Fruit fly (Drosophila melanogaster) whole organism, prepupa: ENCODE results near the gene Gr93d.

ENCODE experiments used
- Blimp-1 ChIP-seq: fragments of 200-800 bp; sonication (Bioruptor generic); optimal IDR thresholded peaks from 3 replicates; lab custom pipeline; 2017; ENCODE audit warnings: missing biosample characterization, missing genetic modification characterization, mild to moderate bottlenecking, moderate library complexity, missing genetic modification reagents
- CG10631 ChIP-seq: fragments of 200-800 bp; sonication (Bioruptor generic); optimal IDR thresholded peaks from 2 replicates; lab custom pipeline; 2016; ENCODE audit warnings: missing biosample characterization, missing genetic modification characterization
- CG11294 ChIP-seq: fragments of 200-800 bp; sonication (Bioruptor generic); IDR thresholded peaks from 2 replicates; pipeline ENCODE4 v1.3.6; 2022; ENCODE audit warnings: missing biosample characterization, missing genetic modification characterization
- CG11762 ChIP-seq: fragments of 200-800 bp; sonication (Bioruptor generic); optimal IDR thresholded peaks from 3 replicates; lab custom pipeline; 2016; ENCODE audit warnings: missing biosample characterization, missing genetic modification characterization; ENCODE audit not compliant: insufficient read depth
- CG11902 ChIP-seq: fragments of 200-800 bp; sonication (Bioruptor generic); optimal IDR thresholded peaks from 3 replicates; lab custom pipeline; 2016; ENCODE audit warnings: missing biosample characterization, missing genetic modification characterization
- CG15336 ChIP-seq: fragments of 200-800 bp; sonication (Bioruptor generic); IDR thresholded peaks from 2 replicates; pipeline ENCODE4 v1.3.6; 2022; ENCODE audit warnings: missing biosample characterization, missing genetic modification characterization
- CG1621 ChIP-seq: fragments of 200-800 bp; sonication (Bioruptor generic); optimal IDR thresholded peaks from 3 replicates; lab custom pipeline; 2018; ENCODE audit warnings: missing biosample characterization, mild to moderate bottlenecking, missing genetic modification characterization
- CG16779 ChIP-seq: fragments of 200-800 bp; sonication (Bioruptor generic); optimal IDR thresholded peaks from 3 replicates; lab custom pipeline; 2017; ENCODE audit warnings: missing biosample characterization, mild to moderate bottlenecking, missing genetic modification characterization
- CG3032 ChIP-seq: fragments of 200-800 bp; optimal IDR thresholded peaks from 2 replicates; lab custom pipeline; 2019; ENCODE audit warnings: missing biosample characterization, mild to moderate bottlenecking, missing genetic modification characterization, moderate library complexity
- CG31627 ChIP-seq: fragments of 200-800 bp; sonication (Bioruptor generic); optimal IDR thresholded peaks from 3 replicates; lab custom pipeline; 2016; ENCODE audit warnings: missing biosample characterization, missing genetic modification characterization
- CG32006 ChIP-seq: fragments of 200-800 bp; sonication (Bioruptor generic); optimal IDR thresholded peaks from 3 replicates; lab custom pipeline; 2017; ENCODE audit warnings: missing biosample characterization, mild to moderate bottlenecking, missing genetic modification characterization
- CG34406 ChIP-seq: fragments of 200-800 bp; sonication (Bioruptor generic); optimal IDR thresholded peaks from 3 replicates; lab custom pipeline; 2016; ENCODE audit warnings: missing biosample characterization, missing genetic modification characterization
- CG3919 ChIP-seq: fragments of 200-800 bp; sonication (Bioruptor generic); optimal IDR thresholded peaks from 3 replicates; lab custom pipeline; 2016; ENCODE audit warnings: missing biosample characterization, missing genetic modification characterization
- CG4318 ChIP-seq: fragments of 200-800 bp; sonication (Bioruptor generic); optimal IDR thresholded peaks from 3 replicates; lab custom pipeline; 2017; ENCODE audit warnings: missing biosample characterization, mild to moderate bottlenecking, missing genetic modification characterization
- CG6163 ChIP-seq: fragments of 200-800 bp; sonication (Bioruptor generic); IDR thresholded peaks from 3 replicates; pipeline ENCODE4 v1.3.6; 2022; ENCODE audit warnings: missing biosample characterization, missing genetic modification characterization
- CG6276 ChIP-seq: fragments of 200-800 bp; sonication (Bioruptor generic); optimal IDR thresholded peaks from 2 replicates; lab custom pipeline; 2017; ENCODE audit warnings: missing biosample characterization, mild to moderate bottlenecking, missing genetic modification characterization
- CG6792 ChIP-seq: fragments of 200-800 bp; sonication (Bioruptor generic); optimal IDR thresholded peaks from 3 replicates; lab custom pipeline; 2016; ENCODE audit warnings: missing biosample characterization, missing genetic modification characterization
- CG6808 ChIP-seq: fragments of 200-800 bp; sonication (Bioruptor generic); optimal IDR thresholded peaks from 3 replicates; lab custom pipeline; 2017; ENCODE audit warnings: missing biosample characterization, missing genetic modification characterization, mild to moderate bottlenecking, moderate library complexity, missing genetic modification reagents
- CG6854 ChIP-seq: fragments of 200-800 bp; sonication (Bioruptor generic); optimal IDR thresholded peaks from 2 replicates; lab custom pipeline; 2017; ENCODE audit warnings: missing biosample characterization, mild to moderate bottlenecking, missing genetic modification characterization
- CG7368 ChIP-seq: fragments of 200-800 bp; sonication (Bioruptor generic); optimal IDR thresholded peaks from 3 replicates; lab custom pipeline; 2016; ENCODE audit warnings: missing biosample characterization, missing genetic modification characterization
- CG8319 ChIP-seq: fragments of 200-800 bp; sonication (Bioruptor generic); optimal IDR thresholded peaks from 3 replicates; lab custom pipeline; 2016; ENCODE audit warnings: missing biosample characterization, missing genetic modification characterization
- CG9139 ChIP-seq: fragments of 200-800 bp; sonication (Bioruptor generic); optimal IDR thresholded peaks from 3 replicates; lab custom pipeline; 2017; ENCODE audit warnings: missing biosample characterization, mild to moderate bottlenecking, missing genetic modification characterization
- Eip75B ChIP-seq: fragments of 200-800 bp; sonication (Bioruptor generic); optimal IDR thresholded peaks from 3 replicates; lab custom pipeline; 2016; ENCODE audit warnings: missing biosample characterization, missing genetic modification characterization
- Eip78C ChIP-seq: fragments of 200-800 bp; sonication (Bioruptor generic); peaks from one replicate; lab custom pipeline; 2016; ENCODE audit warnings: missing biosample characterization, missing genetic modification characterization
- Eip93F ChIP-seq: fragments of 200-800 bp; sonication (Bioruptor generic); optimal IDR thresholded peaks from 2 replicates; lab custom pipeline; 2016; ENCODE audit warnings: missing biosample characterization, mild to moderate bottlenecking, missing genetic modification characterization
- Ets21C ChIP-seq: fragments of 200-800 bp; sonication (Bioruptor generic); optimal IDR thresholded peaks from 3 replicates; lab custom pipeline; 2016; ENCODE audit warnings: missing biosample characterization, missing genetic modification characterization
- Ets96B ChIP-seq: fragments of 200-800 bp; optimal IDR thresholded peaks from 2 replicates; lab custom pipeline; 2019; ENCODE audit warnings: missing biosample characterization, mild to moderate bottlenecking, missing genetic modification characterization, moderate library complexity
- Gug ChIP-seq: fragments of 200-800 bp; sonication (Bioruptor generic); IDR thresholded peaks from 2 replicates; pipeline ENCODE4 v1.3.6; 2022; ENCODE audit warnings: missing biosample characterization, missing genetic modification characterization
- Hr38 ChIP-seq: sonication (Bioruptor generic); optimal IDR thresholded peaks from 2 replicates; lab custom pipeline; 2016; ENCODE audit warnings: missing biosample characterization, missing genetic modification characterization
- Hr39 ChIP-seq: fragments of 200-800 bp; sonication (Bioruptor generic); optimal IDR thresholded peaks from 2 replicates; lab custom pipeline; 2016; ENCODE audit warnings: missing biosample characterization, missing genetic modification characterization
- Hr4 ChIP-seq: fragments of 200-800 bp; sonication (Bioruptor generic); optimal IDR thresholded peaks from 3 replicates; lab custom pipeline; 2016; ENCODE audit warnings: missing biosample characterization, missing genetic modification characterization
- Lpt ChIP-seq: fragments of 200-800 bp; sonication (Bioruptor generic); optimal IDR thresholded peaks from 3 replicates; lab custom pipeline; 2016; ENCODE audit warnings: missing biosample characterization, missing genetic modification characterization
- OdsH ChIP-seq: fragments of 200-800 bp; sonication (Bioruptor generic); optimal IDR thresholded peaks from 3 replicates; lab custom pipeline; 2016; ENCODE audit warnings: missing biosample characterization, missing genetic modification characterization
- Smox ChIP-seq: fragments of 200-800 bp; sonication (Bioruptor generic); optimal IDR thresholded peaks from 3 replicates; lab custom pipeline; 2016; ENCODE audit warnings: missing biosample characterization, missing genetic modification characterization
- Sox102F ChIP-seq: fragments of 200-800 bp; sonication (Bioruptor generic); optimal IDR thresholded peaks from 2 replicates; lab custom pipeline; 2016; ENCODE audit warnings: missing biosample characterization, mild to moderate bottlenecking, missing genetic modification characterization
- achi ChIP-seq: fragments of 200-800 bp; sonication (Bioruptor generic); optimal IDR thresholded peaks from 3 replicates; lab custom pipeline; 2016; ENCODE audit warnings: missing biosample characterization, missing genetic modification characterization
- acj6 ChIP-seq: fragments of 200-800 bp; sonication (Bioruptor generic); optimal IDR thresholded peaks from 3 replicates; lab custom pipeline; 2016; ENCODE audit warnings: missing biosample characterization, missing genetic modification characterization
- cyc ChIP-seq: fragments of 200-800 bp; sonication (Bioruptor generic); optimal IDR thresholded peaks from 3 replicates; lab custom pipeline; 2016; ENCODE audit warnings: missing biosample characterization, missing genetic modification characterization
- dac ChIP-seq: fragments of 200-800 bp; sonication (Bioruptor generic); optimal IDR thresholded peaks from 2 replicates; lab custom pipeline; 2017; ENCODE audit warnings: missing biosample characterization, mild to moderate bottlenecking, missing genetic modification characterization
- eg ChIP-seq: fragments of 200-800 bp; sonication (Bioruptor generic); IDR thresholded peaks from 3 replicates; pipeline ENCODE4 v1.3.6; 2022; ENCODE audit warnings: missing biosample characterization, missing genetic modification characterization
- esn ChIP-seq: fragments of 200-800 bp; sonication (Bioruptor generic); optimal IDR thresholded peaks from 2 replicates; lab custom pipeline; 2016; ENCODE audit warnings: missing biosample characterization, mild to moderate bottlenecking, missing genetic modification characterization, moderate library complexity
- fd59A ChIP-seq: fragments of 200-800 bp; sonication (Bioruptor generic); optimal IDR thresholded peaks from 2 replicates; lab custom pipeline; 2017; ENCODE audit warnings: missing biosample characterization, mild to moderate bottlenecking, missing genetic modification characterization, missing genetic modification reagents
- fd85E ChIP-seq: fragments of 200-800 bp; sonication (Bioruptor generic); optimal IDR thresholded peaks from 3 replicates; lab custom pipeline; 2016; ENCODE audit warnings: missing biosample characterization, missing genetic modification characterization
- fkh ChIP-seq: fragments of 200-800 bp; sonication (Bioruptor generic); optimal IDR thresholded peaks from 3 replicates; lab custom pipeline; 2017; ENCODE audit warnings: missing biosample characterization, mild to moderate bottlenecking, missing genetic modification characterization, moderate library complexity
- lz ChIP-seq: fragments of 200-800 bp; sonication (Bioruptor generic); optimal IDR thresholded peaks from 3 replicates; lab custom pipeline; 2016; ENCODE audit warnings: missing biosample characterization, missing genetic modification characterization
- net ChIP-seq: fragments of 200-800 bp; sonication (Bioruptor generic); optimal IDR thresholded peaks from 3 replicates; lab custom pipeline; 2016; ENCODE audit warnings: missing biosample characterization, missing genetic modification characterization
- spab ChIP-seq: fragments of 200-800 bp; sonication (Bioruptor generic); optimal IDR thresholded peaks from 2 replicates; lab custom pipeline; 2017; ENCODE audit warnings: missing biosample characterization, mild to moderate bottlenecking, missing genetic modification characterization, missing genetic modification reagents
- ss ChIP-seq, 2 experiments: fragments of 200-800 bp; sonication (Bioruptor generic); optimal IDR thresholded peaks; 2 replicates in 1 of 2; 3 replicates in 1 of 2; lab custom pipeline; 2017 to 2018; ENCODE audit warnings: mild to moderate bottlenecking in 2 of 2, missing biosample characterization in 2 of 2, missing genetic modification characterization in 2 of 2, moderate library complexity in 1 of 2
- svp ChIP-seq: fragments of 200-800 bp; sonication (Bioruptor generic); peaks from one replicate; lab custom pipeline; 2016; ENCODE audit warnings: missing biosample characterization, missing genetic modification characterization
- topi ChIP-seq: fragments of 200-800 bp; sonication (Bioruptor generic); optimal IDR thresholded peaks from 3 replicates; lab custom pipeline; 2016; ENCODE audit warnings: missing biosample characterization, missing genetic modification characterization
- vri ChIP-seq: fragments of 200-800 bp; sonication (Bioruptor generic); optimal IDR thresholded peaks from 3 replicates; lab custom pipeline; 2016; ENCODE audit warnings: missing biosample characterization, mild to moderate bottlenecking, missing genetic modification characterization

The Gr93d gene

dm6 chr3R:21823699-21824406, 22.6 kb downstream of the Gr93d start:
- TF ChIP-seq Hr38 (GFP tag; lab: Kevin White, UChicago) (no peak), fd85E (GFP tag; lab: Kevin White, UChicago) (peak; percentile 14), lz (GFP tag; lab: Kevin White, UChicago) (peak; percentile 26), CG8319 (GFP tag; lab: Kevin White, UChicago) (peak; percentile 66), Eip78C (GFP tag; lab: Kevin White, UChicago) (peak; percentile 74), CG34406 (GFP tag; lab: Kevin White, UChicago) (peak; percentile 44), Gug (GFP tag; lab: Robert Waterston, UW) (no peak), Hr4 (no peak), cyc (GFP tag; lab: Kevin White, UChicago) (peak; percentile 49), topi (peak; percentile 71), CG1621 (tag; lab: Kevin White, UChicago) (no peak), Lpt (GFP tag; lab: Kevin White, UChicago) (peak; percentile 1), CG3032 (tag; lab: Kevin White, UChicago) (peak; percentile 80), Eip93F (GFP tag; lab: Kevin White, UChicago) (no peak), CG11902 (GFP tag; lab: Kevin White, UChicago) (peak; percentile 65), OdsH (GFP tag; lab: Kevin White, UChicago) (peak; percentile 36), CG16779 (no peak), fd59A (GFP tag; lab: Kevin White, UChicago) (no peak), CG6808 (GFP tag; lab: Kevin White, UChicago) (peak; percentile 78), CG6276 (GFP tag; lab: Kevin White, UChicago) (no peak), Ets96B (peak; percentile 79), CG10631 (GFP tag; lab: Kevin White, UChicago) (peak; percentile 61), Hr39 (peak; percentile 38), Sox102F (GFP tag; lab: Kevin White, UChicago) (no peak), svp (GFP tag; lab: Kevin White, UChicago) (peak; percentile 68), vri (no peak), CG11762 (GFP tag; lab: Kevin White, UChicago) (peak; percentile 70), CG7368 (GFP tag; lab: Kevin White, UChicago) (peak; percentile 57), CG11294 (GFP tag; lab: Robert Waterston, UW) (no peak), Smox (peak; percentile 42), achi (GFP tag; lab: Kevin White, UChicago) (peak; percentile 41), CG31627 (peak; percentile 4), Eip75B (GFP tag; lab: Kevin White, UChicago) (peak; percentile 21), acj6 (GFP tag; lab: Kevin White, UChicago) (peak; percentile 35), esn (peak; percentile 70), fkh (peak; percentile 6), spab (GFP tag; lab: Kevin White, UChicago) (peak; percentile 38), CG6792 (peak; percentile 17), CG32006 (peak; percentile 7), eg (GFP tag; lab: Robert Waterston, UW) (no peak), CG6163 (GFP tag; lab: Robert Waterston, UW) (0 out of 3 replicates have a peak, but pooled peaks have one; percentile 53), CG15336 (GFP tag; lab: Robert Waterston, UW) (no peak), Ets21C (GFP tag; lab: Kevin White, UChicago) (no peak), CG9139 (GFP tag; lab: Kevin White, UChicago) (peak; percentile 72), CG3919 (GFP tag; lab: Kevin White, UChicago) (peak; percentile 81), CG6854 (GFP tag; lab: Kevin White, UChicago) (peak; percentile 16), ss (GFP tag; optimal IDR thresholded peaks at IDR 0.05; lab: Kevin White, UChicago) (peak in 1 of 2 experiments; percentile 21), Blimp-1 (peak; percentile 70), dac (GFP tag; lab: Kevin White, UChicago) (no peak), CG4318 (GFP tag; lab: Kevin White, UChicago) (no peak), net (GFP tag; lab: Kevin White, UChicago) (no peak)
